3 worm cellular contexts compared by ENCODE assay signal in genomic region chrII:10945446-10945845, ce11.
TF ChIP-seq lines count a peak whose summit lies in the region.

No protein-coding gene starts in this region.

TF ChIP-seq in whole organism, L1 larva, 84 proteins besides CTCF, POLR2A, EP300 and RAD21:
- no peak for TF ChIP-seq sup-37 (GFP tag; optimal IDR thresholded peaks at IDR 0.05; lab: Kevin White, UChicago)
- TF ChIP-seq lin-14 (GFP tag; optimal IDR thresholded peaks at IDR 0.05; lab: Kevin White, UChicago), result peak; percentile 34
- TF ChIP-seq alr-1 (tag; optimal IDR thresholded peaks at IDR 0.05; lab: Kevin White, UChicago; ENCODE audit: borderline replicate concordance), result no peak
- no peak for TF ChIP-seq nhr-20 (tag; optimal IDR thresholded peaks at IDR 0.05; lab: Kevin White, UChicago)
- peak; percentile 11 to 17 for TF ChIP-seq efl-1 (optimal IDR thresholded peaks at IDR 0.05; lab: Kevin White, UChicago)
- peak in 1 of 2 experiments; percentile 86 for TF ChIP-seq efl-1 (GFP tag; optimal IDR thresholded peaks at IDR 0.05 in 1 of 2; lab: Kevin White, UChicago)
- TF ChIP-seq blmp-1 (tag; optimal IDR thresholded peaks at IDR 0.05; lab: Kevin White, UChicago), result peak; percentile 84

TF ChIP-seq in whole organism, L2 larva, 48 proteins besides CTCF, POLR2A, EP300 and RAD21:
- TF ChIP-seq mbf-1 (tag; optimal IDR thresholded peaks at IDR 0.05; lab: Kevin White, UChicago), result no peak
- TF ChIP-seq ceh-82 (tag; optimal IDR thresholded peaks at IDR 0.05; lab: Kevin White, UChicago), result no peak
- TF ChIP-seq unc-55 (GFP tag; optimal IDR thresholded peaks at IDR 0.05; lab: Kevin White, UChicago), result peak; percentile 19
- TF ChIP-seq blmp-1 (tag; optimal IDR thresholded peaks at IDR 0.05; lab: Kevin White, UChicago; ENCODE audit: insufficient read depth), result peak; percentile 35

TF ChIP-seq in whole organism, late embryonic, 69 proteins besides CTCF, POLR2A, EP300 and RAD21:
- no peak for TF ChIP-seq ceh-2 (tag; optimal IDR thresholded peaks at IDR 0.05; lab: Kevin White, UChicago)
- peak; percentile 6 for TF ChIP-seq ref-2 (tag; optimal IDR thresholded peaks at IDR 0.05; lab: Kevin White, UChicago)
- no peak for TF ChIP-seq ceh-14 (tag; optimal IDR thresholded peaks at IDR 0.05; lab: Kevin White, UChicago)
- TF ChIP-seq unc-55 (GFP tag; optimal IDR thresholded peaks at IDR 0.05; lab: Kevin White, UChicago), result no peak
